Worm (Caenorhabditis elegans) whole organism, L4 larva: ENCODE measurements around the gene nprl-2.

ENCODE experiments used
- D1046.2 ChIP-seq: fragments of 200-800 bp; sonication (Bioruptor generic); IDR thresholded peaks from 2 replicates; pipeline ENCODE4 v1.3.6; 2022; ENCODE audit warnings: missing genetic modification characterization, missing compliant biosample characterization
- F10B5.3 ChIP-seq: sonication (generic microtip); optimal IDR thresholded peaks from 2 replicates; lab custom pipeline; 2016; ENCODE audit warnings: mild to moderate bottlenecking, missing genetic modification characterization, missing compliant biosample characterization
- F26F4.8 ChIP-seq: fragments of 200-800 bp; sonication (Bioruptor generic); conservative IDR thresholded peaks from 2 replicates; pipeline ENCODE4 v1.3.6; 2022; ENCODE audit warnings: missing genetic modification characterization, missing compliant biosample characterization
- T20F7.1 ChIP-seq: fragments of 200-800 bp; sonication (Bioruptor generic); optimal IDR thresholded peaks from 2 replicates; lab custom pipeline; 2018; ENCODE audit warnings: mild to moderate bottlenecking, missing genetic modification characterization, missing compliant biosample characterization
- T26A8.4 ChIP-seq: fragments of 200-800 bp; sonication (Bioruptor generic); IDR thresholded peaks from 2 replicates; pipeline ENCODE4 v1.3.6; 2022; ENCODE audit warnings: missing genetic modification characterization, missing compliant biosample characterization
- Y105C5A.15 ChIP-seq: fragments of 200-800 bp; sonication (Bioruptor generic); IDR thresholded peaks from 2 replicates; pipeline ENCODE4 v1.3.6; 2022; ENCODE audit warnings: missing genetic modification characterization, missing compliant biosample characterization
- Y48G9A.11 ChIP-seq: fragments of 200-800 bp; sonication (Bioruptor generic); IDR thresholded peaks from 2 replicates; pipeline ENCODE4 v1.3.6; 2022; ENCODE audit warnings: missing genetic modification reagents, missing genetic modification characterization, missing compliant biosample characterization
- ZK337.2 ChIP-seq: fragments of 200-800 bp; sonication (Bioruptor generic); IDR thresholded peaks from 2 replicates; pipeline ENCODE4 v1.3.6; 2022; ENCODE audit warnings: missing genetic modification reagents, missing genetic modification characterization, missing compliant biosample characterization
- aha-1 ChIP-seq: fragments of 150-350 bp; peaks from one replicate; lab custom pipeline; 2014; ENCODE audit warnings: missing biosample characterization, missing genetic modification characterization
- aly-2 ChIP-seq: sonication (generic microtip); optimal IDR thresholded peaks from 2 replicates; lab custom pipeline; 2018; ENCODE audit warnings: missing biosample characterization, missing genetic modification characterization
- arid-1 ChIP-seq: fragments of 200-800 bp; sonication (Bioruptor generic); conservative IDR thresholded peaks from 2 replicates; pipeline ENCODE4 v1.3.6; 2022; ENCODE audit warnings: missing genetic modification reagents, missing genetic modification characterization, missing compliant biosample characterization
- attf-4 ChIP-seq: sonication (generic microtip); optimal IDR thresholded peaks from 3 replicates; lab custom pipeline; 2017; ENCODE audit warnings: missing biosample characterization, missing genetic modification characterization
- ceh-28 ChIP-seq: fragments of 150-350 bp; optimal IDR thresholded peaks from 2 replicates; lab custom pipeline; 2014; ENCODE audit warnings: missing biosample characterization, missing genetic modification reagents, missing genetic modification characterization
- ceh-44 ChIP-seq: fragments of 200-800 bp; sonication (Bioruptor generic); IDR thresholded peaks from 2 replicates; pipeline ENCODE4 v1.3.6; 2022; ENCODE audit warnings: missing genetic modification reagents, missing genetic modification characterization, missing compliant biosample characterization
- ceh-62 ChIP-seq: sonication (generic microtip); optimal IDR thresholded peaks from 2 replicates; lab custom pipeline; 2017; ENCODE audit warnings: missing biosample characterization, missing genetic modification characterization
- ceh-82 ChIP-seq: sonication (generic microtip); optimal IDR thresholded peaks from 2 replicates; lab custom pipeline; 2017; ENCODE audit warnings: missing biosample characterization, missing genetic modification characterization
- cey-2 ChIP-seq: sonication (generic microtip); optimal IDR thresholded peaks from 3 replicates; lab custom pipeline; 2017; ENCODE audit warnings: missing genetic modification characterization, mild to moderate bottlenecking, missing compliant biosample characterization, antibody characterized with exemption, borderline replicate concordance; ENCODE audit not compliant: insufficient read depth
- daf-16 ChIP-seq, 3 experiments: sonication (generic microtip); optimal IDR thresholded peaks; 2 replicates each; lab custom pipeline; 2016 to 2017; ENCODE audit warnings: missing genetic modification characterization in 3 of 3, missing genetic modification reagents in 3 of 3, mild to moderate bottlenecking in 2 of 3, missing compliant biosample characterization in 2 of 3, missing biosample characterization in 1 of 3, moderate library complexity in 1 of 3
- dmd-9 ChIP-seq: fragments of 200-800 bp; sonication (Bioruptor generic); IDR thresholded peaks from 2 replicates; pipeline ENCODE4 v1.3.6; 2022; ENCODE audit warnings: missing genetic modification reagents, missing genetic modification characterization, missing compliant biosample characterization
- dpl-1 ChIP-seq: fragments of 150-350 bp; optimal IDR thresholded peaks from 2 replicates; lab custom pipeline; 2014; ENCODE audit warnings: missing biosample characterization, missing genetic modification reagents, missing genetic modification characterization
- duxl-1 ChIP-seq: sonication (generic microtip); optimal IDR thresholded peaks from 2 replicates; lab custom pipeline; 2016; ENCODE audit warnings: mild to moderate bottlenecking, missing genetic modification characterization, moderate library complexity, missing compliant biosample characterization; ENCODE audit not compliant: poor library complexity
- egl-43 ChIP-seq: fragments of 200-800 bp; sonication (Bioruptor generic); IDR thresholded peaks from 2 replicates; pipeline ENCODE4 v1.3.6; 2022; ENCODE audit warnings: missing genetic modification reagents, missing genetic modification characterization, missing compliant biosample characterization
- hlh-11 ChIP-seq: fragments of 200-800 bp; sonication (Bioruptor generic); optimal IDR thresholded peaks from 2 replicates; lab custom pipeline; 2018; ENCODE audit warnings: mild to moderate bottlenecking, missing genetic modification characterization, missing compliant biosample characterization
- lin-15B ChIP-seq: fragments of 150-350 bp; sonication (generic microtip); optimal IDR thresholded peaks from 3 replicates; lab custom pipeline; 2014; ENCODE audit warnings: missing biosample characterization, missing genetic modification characterization
- lin-29 ChIP-seq: fragments of 200-800 bp; sonication (Bioruptor generic); IDR thresholded peaks from 2 replicates; pipeline ENCODE4 v1.3.6; 2022; ENCODE audit warnings: missing genetic modification reagents, missing genetic modification characterization, missing compliant biosample characterization
- lsy-2 ChIP-seq, 2 experiments: fragments of 150-350 bp in 1 of 2; sonication (generic microtip) in 1 of 2; optimal IDR thresholded peaks; 2 replicates each; lab custom pipeline; 2014 to 2017; ENCODE audit warnings: missing biosample characterization in 2 of 2, missing genetic modification characterization in 2 of 2
- madf-5 ChIP-seq, 2 experiments: fragments of 200-800 bp; sonication (Bioruptor generic); IDR thresholded peaks; 2 replicates each; pipeline ENCODE4 v1.3.6; 2022; ENCODE audit warnings: missing compliant biosample characterization in 2 of 2, missing genetic modification characterization in 2 of 2
- mdl-1 ChIP-seq, 2 experiments: fragments of 150-350 bp in 1 of 2; sonication (generic microtip) in 1 of 2; optimal IDR thresholded peaks; 2 replicates each; lab custom pipeline; 2014 to 2017; ENCODE audit warnings: missing biosample characterization in 2 of 2, missing genetic modification characterization in 2 of 2
- mdt-29 ChIP-seq: fragments of 200-800 bp; sonication (Bioruptor generic); IDR thresholded peaks from 2 replicates; pipeline ENCODE4 v1.3.6; 2022; ENCODE audit warnings: missing genetic modification reagents, missing genetic modification characterization, missing compliant biosample characterization
- nhr-10 ChIP-seq: fragments of 150-350 bp; optimal IDR thresholded peaks from 2 replicates; lab custom pipeline; 2014; ENCODE audit warnings: missing biosample characterization, missing genetic modification characterization
- nhr-102 ChIP-seq: sonication (generic microtip); optimal IDR thresholded peaks from 2 replicates; lab custom pipeline; 2016; ENCODE audit warnings: mild to moderate bottlenecking, missing genetic modification characterization, moderate library complexity, missing compliant biosample characterization
- nhr-237 ChIP-seq: sonication (generic microtip); optimal IDR thresholded peaks from 2 replicates; lab custom pipeline; 2017; ENCODE audit warnings: missing biosample characterization, missing genetic modification characterization
- nhr-25 ChIP-seq: sonication (generic microtip); optimal IDR thresholded peaks from 2 replicates; lab custom pipeline; 2017; ENCODE audit warnings: missing genetic modification characterization, mild to moderate bottlenecking, missing compliant biosample characterization, antibody characterized with exemption, moderate library complexity, borderline replicate concordance; ENCODE audit not compliant: insufficient read depth
- nhr-28 ChIP-seq: fragments of 150-350 bp; optimal IDR thresholded peaks from 2 replicates; lab custom pipeline; 2014; ENCODE audit warnings: missing biosample characterization, missing genetic modification characterization
- nhr-77 ChIP-seq: fragments of 150-350 bp; optimal IDR thresholded peaks from 2 replicates; lab custom pipeline; 2014; ENCODE audit warnings: missing biosample characterization, missing genetic modification characterization
- pqm-1 ChIP-seq: sonication (generic microtip); optimal IDR thresholded peaks from 2 replicates; lab custom pipeline; 2017; ENCODE audit warnings: missing biosample characterization, missing genetic modification characterization
- set-16 ChIP-seq: fragments of 200-800 bp; sonication (Bioruptor generic); IDR thresholded peaks from 2 replicates; pipeline ENCODE4 v1.3.6; 2022; ENCODE audit warnings: missing genetic modification reagents, missing genetic modification characterization, missing compliant biosample characterization
- snpc-1.2 ChIP-seq: fragments of 200-800 bp; sonication (Bioruptor generic); IDR thresholded peaks from 2 replicates; pipeline ENCODE4 v1.3.6; 2022; ENCODE audit warnings: missing genetic modification reagents, missing genetic modification characterization, missing compliant biosample characterization
- unc-39 ChIP-seq: sonication (generic microtip); optimal IDR thresholded peaks from 2 replicates; lab custom pipeline; 2017; ENCODE audit warnings: missing biosample characterization, missing genetic modification characterization
- unc-62 ChIP-seq, 3 experiments: fragments of 150-350 bp in 1 of 3; sonication (generic microtip); optimal IDR thresholded peaks in 2 of 3; peaks in 1 of 3; 1 replicate in 1 of 3; 2 replicates in 2 of 3; lab custom pipeline; 2014 to 2017; ENCODE audit warnings: missing biosample characterization in 3 of 3, missing genetic modification characterization in 3 of 3, missing genetic modification reagents in 3 of 3, missing genotype in 1 of 3
- zfp-2 ChIP-seq: sonication (generic microtip); optimal IDR thresholded peaks from 2 replicates; lab custom pipeline; 2016; ENCODE audit warnings: mild to moderate bottlenecking, missing genetic modification characterization, missing compliant biosample characterization
- zip-2 ChIP-seq: fragments of 150-350 bp; optimal IDR thresholded peaks from 2 replicates; lab custom pipeline; 2014; ENCODE audit warnings: missing biosample characterization, missing genetic modification characterization
- ztf-11 ChIP-seq: fragments of 150-350 bp; optimal IDR thresholded peaks from 2 replicates; lab custom pipeline; 2014; ENCODE audit warnings: missing biosample characterization, missing genetic modification characterization
- ztf-7 ChIP-seq: fragments of 150-350 bp; optimal IDR thresholded peaks from 2 replicates; lab custom pipeline; 2014; ENCODE audit warnings: missing biosample characterization, missing genetic modification characterization

nprl-2 gene

ce11 chrIV:7567557-7568010, 11.0 kb downstream of the nprl-2 start, which contains the start of gene F32E10.8:
TSS of gene F32E10.8 (plus strand) at chrIV:7567607.
- TF ChIP-seq unc-62 (GFP tag; optimal IDR thresholded peaks at IDR 0.05 in 1 of 2; lab: Kevin White, UChicago) (peak in 1 of 2 experiments; percentile 97), unc-62 (tag; optimal IDR thresholded peaks at IDR 0.05; lab: Kevin White, UChicago) (no peak), aly-2 (tag; lab: Kevin White, UChicago) (no peak)

- TF ChIP-seq cey-2 (tag; lab: Kevin White, UChicago) (no peak), ztf-7 (no peak), attf-4 (tag; lab: Kevin White, UChicago) (no peak), ZK337.2 (GFP tag; lab: Robert Waterston, UW) (no peak), ceh-44 (no peak), zip-2 (no peak), daf-16 (GFP tag; optimal IDR thresholded peaks at IDR 0.05; lab: Kevin White, UChicago) (no peak), daf-16 (tag; optimal IDR thresholded peaks at IDR 0.05; lab: Kevin White, UChicago) (no peak), T20F7.1 (GFP tag; lab: Kevin White, UChicago) (no peak), madf-5 (GFP tag; IDR thresholded peaks at IDR 0.05; lab: Robert Waterston, UW) (no peak), nhr-102 (tag; lab: Kevin White, UChicago) (no peak), duxl-1 (tag; lab: Kevin White, UChicago) (no peak), zfp-2 (tag; lab: Kevin White, UChicago) (no peak), T26A8.4 (GFP tag; lab: Robert Waterston, UW) (no peak), ceh-82 (tag; lab: Kevin White, UChicago) (no peak)
Observed at ce11 chrIV:7568593-7568992, 12.0 kb downstream of the nprl-2 start, which contains the start of gene clec-180. TSS of gene clec-180 (plus strand) at chrIV:7568893.

DNA sequence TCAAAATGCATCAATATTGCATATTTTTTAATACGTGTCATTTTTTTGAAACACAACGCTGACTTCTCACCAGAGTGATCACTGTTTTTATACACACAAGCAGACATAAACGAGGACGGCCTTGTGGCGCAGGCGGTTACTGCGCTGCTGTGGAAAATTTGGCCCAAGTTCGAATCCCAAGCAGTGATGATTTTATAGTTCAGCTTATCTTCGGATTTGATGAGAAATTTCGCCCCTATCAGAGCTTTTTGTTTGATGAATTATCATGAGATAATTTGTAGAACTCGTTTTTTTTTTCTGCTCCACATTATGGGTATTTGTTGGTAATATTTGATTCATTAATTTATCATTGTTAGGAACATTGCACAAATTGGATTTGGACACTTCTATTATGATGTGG, 17.3 kb downstream of the nprl-2 start:
- TF ChIP-seq mdl-1 (tag; optimal IDR thresholded peaks at IDR 0.05; lab: Kevin White, UChicago) (peak in 1 of 2 experiments; percentile 21), aly-2 (tag; lab: Kevin White, UChicago) (peak; percentile 85), lsy-2 (tag; optimal IDR thresholded peaks at IDR 0.05; lab: Kevin White, UChicago) (peak in 1 of 2 experiments; percentile 75), nhr-25 (tag; lab: Kevin White, UChicago) (peak; percentile 38), lin-15B (tag; lab: Kevin White, UChicago) (no peak), lin-29 (GFP tag; lab: Robert Waterston, UW) (peak; percentile 60; the same call in 1 of the 2 replicates), ztf-7 (peak; percentile 71), D1046.2 (peak; percentile 84; the same call in 1 of the 2 replicates), nhr-10 (tag; lab: Kevin White, UChicago) (no peak), nhr-77 (tag; lab: Kevin White, UChicago) (peak; percentile 4), nhr-102 (tag; lab: Kevin White, UChicago) (peak; percentile 81), F26F4.8 (GFP tag; lab: Robert Waterston, UW) (peak; percentile 97), aha-1 (tag; lab: Kevin White, UChicago) (peak; percentile 98), attf-4 (tag; lab: Kevin White, UChicago) (peak; percentile 68), cey-2 (tag; lab: Kevin White, UChicago) (no peak), dpl-1 (GFP tag; lab: Kevin White, UChicago) (peak; percentile 65), zip-2 (peak; percentile 69), ceh-44 (peak; percentile 93), mdt-29 (GFP tag; lab: Robert Waterston, UW) (peak; percentile 81; the same call in 1 of the 2 replicates), ceh-28 (tag; lab: Kevin White, UChicago) (no peak), egl-43 (peak; percentile 98), nhr-28 (tag; lab: Kevin White, UChicago) (peak; percentile 25), nhr-237 (tag; lab: Kevin White, UChicago) (no peak), ztf-11 (tag; lab: Kevin White, UChicago) (no peak), hlh-11 (tag; lab: Kevin White, UChicago) (peak; percentile 59), ceh-62 (no peak), Y105C5A.15 (GFP tag; lab: Robert Waterston, UW) (peak; percentile 98), Y48G9A.11 (GFP tag; lab: Robert Waterston, UW) (peak; percentile 89), duxl-1 (tag; lab: Kevin White, UChicago) (peak; percentile 94), unc-39 (tag; lab: Kevin White, UChicago) (no peak), snpc-1.2 (peak; percentile 95), F10B5.3 (tag; lab: Kevin White, UChicago) (peak; percentile 81), madf-5 (GFP tag; IDR thresholded peaks at IDR 0.05; lab: Robert Waterston, UW) (peak; percentile 90 to 95), set-16 (0 out of 2 replicates have a peak, but pooled peaks have one; percentile 21), dmd-9 (GFP tag; lab: Robert Waterston, UW) (peak; percentile 79; the same call in 1 of the 2 replicates), arid-1 (GFP tag; lab: Robert Waterston, UW) (no peak; the same call in 1 of the 2 replicates), pqm-1 (peak; percentile 7)
